Worm (Caenorhabditis elegans) whole organism, late embryonic: ENCODE measurements around the gene K10C2.2.
A peak's percentile ranks its signal among the peaks of the same experiment; 100 is the strongest.

Experiments
- K09A11.1 ChIP-seq: sonication (generic microtip); optimal IDR thresholded peaks from 2 replicates; lab custom pipeline; 2017; ENCODE audit warnings: antibody characterized with exemption, mild to moderate bottlenecking, missing genetic modification characterization, missing compliant biosample characterization; ENCODE audit not compliant: insufficient read depth
- ama-1 ChIP-seq: fragments of 150-350 bp; optimal IDR thresholded peaks from 2 replicates; lab custom pipeline; 2014
- ceh-19 ChIP-seq: fragments of 200-800 bp; sonication (Bioruptor generic); optimal IDR thresholded peaks from 2 replicates; lab custom pipeline; 2018; ENCODE audit warnings: mild to moderate bottlenecking, missing genetic modification characterization, missing compliant biosample characterization
- ceh-2 ChIP-seq: sonication (generic microtip); optimal IDR thresholded peaks from 2 replicates; lab custom pipeline; 2016; ENCODE audit warnings: missing genotype, missing genetic modification characterization, missing compliant biosample characterization
- ceh-24 ChIP-seq: sonication (generic microtip); optimal IDR thresholded peaks from 2 replicates; lab custom pipeline; 2016; ENCODE audit warnings: mild to moderate bottlenecking, missing genetic modification characterization, missing compliant biosample characterization
- ceh-34 ChIP-seq: sonication (generic microtip); optimal IDR thresholded peaks from 2 replicates; lab custom pipeline; 2016; ENCODE audit warnings: mild to moderate bottlenecking, missing genetic modification characterization, missing compliant biosample characterization
- ceh-6 ChIP-seq: fragments of 200-800 bp; sonication (Bioruptor generic); optimal IDR thresholded peaks from 2 replicates; lab custom pipeline; 2018; ENCODE audit warnings: mild to moderate bottlenecking, missing genetic modification characterization, missing compliant biosample characterization
- dve-1 ChIP-seq: sonication (generic microtip); optimal IDR thresholded peaks from 2 replicates; lab custom pipeline; 2017; ENCODE audit warnings: antibody characterized with exemption, mild to moderate bottlenecking, missing genetic modification characterization, missing compliant biosample characterization
- elt-2 ChIP-seq: sonication (generic microtip); optimal IDR thresholded peaks from 2 replicates; lab custom pipeline; 2016; ENCODE audit warnings: missing genetic modification reagents, missing genetic modification characterization, missing compliant biosample characterization
- ets-4 ChIP-seq: sonication (generic microtip); optimal IDR thresholded peaks from 2 replicates; lab custom pipeline; 2016; ENCODE audit warnings: missing genetic modification characterization, missing compliant biosample characterization
- eyg-1 ChIP-seq: sonication (generic microtip); optimal IDR thresholded peaks from 2 replicates; lab custom pipeline; 2016; ENCODE audit warnings: missing genotype, missing genetic modification characterization, missing compliant biosample characterization
- fkh-6 ChIP-seq: sonication (generic microtip); optimal IDR thresholded peaks from 2 replicates; lab custom pipeline; 2016; ENCODE audit warnings: missing genetic modification characterization, missing compliant biosample characterization
- gmeb-2 ChIP-seq: sonication (generic microtip); optimal IDR thresholded peaks from 2 replicates; lab custom pipeline; 2016; ENCODE audit warnings: missing genetic modification characterization, inconsistent platforms, missing compliant biosample characterization
- hlh-13 ChIP-seq: fragments of 200-800 bp; sonication (Bioruptor generic); optimal IDR thresholded peaks from 2 replicates; lab custom pipeline; 2018; ENCODE audit warnings: mild to moderate bottlenecking, missing genetic modification characterization, missing compliant biosample characterization
- hlh-6 ChIP-seq: sonication (generic microtip); optimal IDR thresholded peaks from 2 replicates; lab custom pipeline; 2016; ENCODE audit warnings: missing genotype, missing genetic modification characterization, missing compliant biosample characterization
- lim-6 ChIP-seq: sonication (generic microtip); optimal IDR thresholded peaks from 2 replicates; lab custom pipeline; 2016; ENCODE audit warnings: missing genetic modification characterization, missing compliant biosample characterization
- lin-11 ChIP-seq: fragments of 200-800 bp; sonication (Bioruptor generic); optimal IDR thresholded peaks from 2 replicates; lab custom pipeline; 2018; ENCODE audit warnings: mild to moderate bottlenecking, missing genetic modification characterization, missing compliant biosample characterization
- pat-9 ChIP-seq: fragments of 200-800 bp; sonication (Bioruptor generic); optimal IDR thresholded peaks from 2 replicates; lab custom pipeline; 2018; ENCODE audit warnings: mild to moderate bottlenecking, missing genetic modification characterization, moderate library complexity, missing compliant biosample characterization
- pha-2 ChIP-seq: sonication (generic microtip); optimal IDR thresholded peaks from 2 replicates; lab custom pipeline; 2017; ENCODE audit warnings: mild to moderate bottlenecking, missing genetic modification characterization, missing compliant biosample characterization
- pqm-1 ChIP-seq: sonication (generic microtip); optimal IDR thresholded peaks from 2 replicates; lab custom pipeline; 2016; ENCODE audit warnings: missing genetic modification characterization, missing compliant biosample characterization
- pros-1 ChIP-seq: fragments of 150-350 bp; optimal IDR thresholded peaks from 2 replicates; lab custom pipeline; 2014; ENCODE audit warnings: missing biosample characterization, missing genetic modification reagents, missing genetic modification characterization
- rnt-1 ChIP-seq: sonication (generic microtip); optimal IDR thresholded peaks from 2 replicates; lab custom pipeline; 2016; ENCODE audit warnings: missing genetic modification characterization, missing compliant biosample characterization
- sox-2 ChIP-seq: fragments of 200-800 bp; sonication (Bioruptor generic); IDR thresholded peaks from 2 replicates; pipeline ENCODE4 v1.3.6; 2022; ENCODE audit warnings: missing genetic modification reagents, missing genetic modification characterization, missing compliant biosample characterization
- sox-4 ChIP-seq: sonication (generic microtip); optimal IDR thresholded peaks from 2 replicates; lab custom pipeline; 2017; ENCODE audit warnings: mild to moderate bottlenecking, missing genetic modification characterization, inconsistent platforms, missing compliant biosample characterization
- syd-9 ChIP-seq: sonication (generic microtip); optimal IDR thresholded peaks from 2 replicates; lab custom pipeline; 2016; ENCODE audit warnings: mild to moderate bottlenecking, missing genetic modification characterization, moderate library complexity, missing compliant biosample characterization
- tbx-2 ChIP-seq: sonication (generic microtip); optimal IDR thresholded peaks from 2 replicates; lab custom pipeline; 2016; ENCODE audit warnings: missing genetic modification characterization, missing compliant biosample characterization
- tbx-7 ChIP-seq: sonication (generic microtip); optimal IDR thresholded peaks from 2 replicates; lab custom pipeline; 2016; ENCODE audit warnings: missing genotype, missing genetic modification characterization, missing compliant biosample characterization
- ttx-3 ChIP-seq: sonication (generic microtip); optimal IDR thresholded peaks from 2 replicates; lab custom pipeline; 2016; ENCODE audit warnings: missing genetic modification reagents, missing genetic modification characterization, missing compliant biosample characterization
- unc-3 ChIP-seq, 2 experiments: fragments of 200-800 bp in 1 of 2; sonication (Bioruptor generic) in 1 of 2; sonication (generic microtip) in 1 of 2; conservative IDR thresholded peaks in 1 of 2; optimal IDR thresholded peaks in 1 of 2; 2 replicates each; pipeline versions ENCODE4 v1.3.6 to Lab custom; 2016 to 2022; ENCODE audit warnings: missing compliant biosample characterization in 2 of 2, missing genetic modification characterization in 2 of 2, missing genetic modification reagents in 1 of 2
- unc-42 ChIP-seq: sonication (generic microtip); optimal IDR thresholded peaks from 2 replicates; lab custom pipeline; 2016; ENCODE audit warnings: missing genotype, missing genetic modification characterization, missing compliant biosample characterization
- ztf-16 ChIP-seq: sonication (generic microtip); optimal IDR thresholded peaks from 2 replicates; lab custom pipeline; 2017; ENCODE audit warnings: missing genetic modification characterization, missing compliant biosample characterization

Gene K10C2.2

DNA sequence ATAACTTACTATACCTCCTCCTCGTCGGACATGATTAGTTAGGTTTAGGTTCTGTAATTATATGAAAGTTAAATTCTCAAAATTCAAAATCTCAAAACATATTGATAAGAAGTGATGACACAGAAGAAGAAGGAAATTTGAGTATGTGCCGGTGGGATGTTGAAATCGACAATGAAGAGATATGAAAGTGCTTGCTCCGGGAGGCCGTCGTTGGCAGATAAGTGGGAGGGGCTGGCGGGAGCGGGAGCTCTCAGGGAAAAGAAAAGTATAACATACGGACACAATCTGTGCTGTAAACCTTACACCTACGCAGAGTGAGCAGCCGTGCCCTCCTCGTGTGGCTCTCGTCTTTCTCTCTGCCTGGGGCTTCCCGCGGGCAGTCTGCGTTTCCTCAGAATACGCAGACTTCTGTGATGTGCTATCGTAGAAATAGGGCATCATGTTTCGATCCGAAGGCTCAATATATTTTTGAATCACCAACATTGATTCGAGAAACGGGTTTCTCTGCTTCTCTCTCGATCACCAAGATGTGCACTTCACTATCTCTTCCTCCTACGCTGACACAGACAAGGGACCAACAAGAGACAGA, 23.3 kb downstream of the K10C2.2 start, which contains the start of gene mup-2 (continued):
- TF ChIP-seq ceh-24 (tag; lab: Kevin White, UChicago), result no peak
- peak; percentile 32 for TF ChIP-seq syd-9 (tag; lab: Kevin White, UChicago)
- no peak for TF ChIP-seq pha-2 (tag; lab: Kevin White, UChicago)
- no peak for TF ChIP-seq K09A11.1 (tag; lab: Kevin White, UChicago)
- TF ChIP-seq gmeb-2 (tag; lab: Kevin White, UChicago), result no peak
- no peak for TF ChIP-seq hlh-6
- no peak for TF ChIP-seq hlh-13 (GFP tag; lab: Kevin White, UChicago)
- TF ChIP-seq fkh-6 (tag; lab: Kevin White, UChicago), result no peak
- no peak for TF ChIP-seq pqm-1 (tag; lab: Kevin White, UChicago)
- no peak for TF ChIP-seq ceh-19 (GFP tag; lab: Kevin White, UChicago)

DNA sequence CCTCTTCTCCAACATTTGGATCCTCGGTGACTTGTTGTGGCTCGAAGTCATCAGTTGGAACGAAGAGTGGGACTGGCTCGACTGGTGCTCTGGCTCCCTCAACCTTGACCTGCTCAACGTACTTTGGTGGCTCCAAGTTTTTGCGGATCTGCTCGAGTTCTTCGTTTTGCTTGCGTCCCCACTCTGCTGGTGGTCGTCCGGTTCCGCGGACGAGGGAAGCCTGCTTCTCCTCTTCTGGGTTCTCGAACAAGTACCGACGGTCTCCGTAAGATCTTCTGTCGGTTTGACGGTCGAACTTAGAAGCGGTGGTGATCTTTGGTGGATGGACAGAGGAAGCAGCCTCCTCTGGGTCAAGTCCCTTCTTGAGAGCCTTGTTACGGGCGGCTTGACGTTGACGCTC, 24.9 kb downstream of the K10C2.2 start:
- TF ChIP-seq pros-1 (tag; lab: Kevin White, UChicago), result no peak
- no peak for TF ChIP-seq ceh-6
- no peak for TF ChIP-seq tbx-7
- no peak for TF ChIP-seq unc-42 (tag; lab: Kevin White, UChicago)
- TF ChIP-seq sox-4 (tag; lab: Kevin White, UChicago), result no peak
- no peak for TF ChIP-seq lim-6 (tag; lab: Kevin White, UChicago)
- TF ChIP-seq ceh-34 (tag; lab: Kevin White, UChicago), result no peak
- TF ChIP-seq, all 69 proteins: peak for 0

DNA sequence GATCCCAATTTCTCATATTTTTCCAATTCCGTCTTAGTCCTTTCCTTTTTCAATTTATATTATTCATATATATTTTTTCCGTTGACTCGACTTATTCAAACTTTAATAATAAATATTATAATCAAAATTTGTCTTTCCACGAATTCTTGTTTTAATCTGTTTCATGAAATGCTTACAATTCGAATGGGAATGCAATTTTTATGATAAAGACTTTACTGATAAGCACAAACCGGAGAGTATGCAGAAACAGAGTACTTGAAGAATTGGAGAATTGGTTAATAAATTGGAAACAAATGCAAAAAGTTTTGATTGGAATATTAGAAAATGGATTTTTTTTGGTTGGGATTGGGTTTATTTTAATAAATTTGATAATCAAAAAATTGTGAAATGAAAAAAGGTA, 25.3 kb downstream of the K10C2.2 start:
- no peak for TF ChIP-seq lin-11
- TF ChIP-seq elt-2 (tag; lab: Kevin White, UChicago), result peak; percentile 28

DNA sequence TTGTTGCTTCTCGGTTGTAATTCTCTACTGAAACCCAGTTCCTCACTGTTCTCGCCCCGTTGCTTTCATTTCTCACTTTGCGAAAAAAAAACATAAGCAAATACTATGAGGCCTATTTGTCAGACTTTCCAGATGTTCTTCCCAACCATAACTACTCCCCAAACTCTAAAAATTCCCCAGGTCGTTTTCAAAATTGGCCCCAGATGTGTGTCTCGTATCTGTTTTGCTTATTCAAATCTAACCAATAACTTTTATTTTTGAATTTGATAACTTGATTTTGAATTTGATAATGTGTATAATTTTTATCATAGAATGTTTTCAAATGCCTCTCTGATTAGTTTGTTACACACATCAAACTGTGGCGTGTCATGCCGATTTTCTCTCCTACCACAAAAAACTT, 25.8 kb downstream of the K10C2.2 start:
- TF ChIP-seq ttx-3 (tag; lab: Kevin White, UChicago) (no peak), unc-42 (tag; lab: Kevin White, UChicago) (no peak), ceh-6 (no peak), pat-9 (tag; lab: Kevin White, UChicago) (no peak), ama-1 (lab: Kevin White, UChicago) (no peak), syd-9 (tag; lab: Kevin White, UChicago) (no peak), eyg-1 (tag; lab: Kevin White, UChicago) (no peak), tbx-2 (tag; lab: Kevin White, UChicago) (no peak), pha-2 (tag; lab: Kevin White, UChicago) (no peak), gmeb-2 (tag; lab: Kevin White, UChicago) (no peak), ceh-19 (GFP tag; lab: Kevin White, UChicago) (no peak), rnt-1 (tag; lab: Kevin White, UChicago) (no peak), ztf-16 (tag; lab: Kevin White, UChicago) (no peak), unc-3 (GFP tag; conservative IDR thresholded peaks at IDR 0.05; lab: Robert Waterston, UW) (no peak), unc-3 (tag; optimal IDR thresholded peaks at IDR 0.05; lab: Kevin White, UChicago) (no peak), elt-2 (tag; lab: Kevin White, UChicago) (no peak), ceh-2 (no peak), lim-6 (tag; lab: Kevin White, UChicago) (no peak), dve-1 (no peak)

DNA sequence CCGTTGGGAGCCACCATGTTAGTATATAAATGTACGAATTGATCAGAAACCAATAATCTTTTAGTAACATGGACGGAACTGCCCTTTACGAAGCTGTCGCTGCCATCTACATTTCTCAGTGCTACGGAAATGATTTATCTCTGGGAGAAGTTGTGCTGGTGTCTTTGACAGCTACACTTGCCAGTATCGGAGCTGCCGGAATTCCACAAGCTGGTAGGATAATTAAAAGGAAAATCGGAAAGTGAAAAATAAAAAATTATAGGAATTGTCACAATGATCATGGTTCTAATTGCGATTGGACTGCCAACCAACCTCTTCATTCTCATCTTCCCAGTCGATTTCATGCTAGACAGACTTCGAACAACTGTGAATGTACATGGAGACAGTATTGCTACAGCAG, 27.7 kb downstream of the K10C2.2 start:
- TF ChIP-seq ets-4 (tag; lab: Kevin White, UChicago) (no peak), sox-2 (GFP tag; lab: Robert Waterston, UW) (no peak)
- TF ChIP-seq, all 69 proteins: peak for 0
